Worm (Caenorhabditis elegans) whole organism, late embryonic: Measurements from ENCODE around the gene srw-26.

ENCODE experiments used
- C38D4.7 ChIP-seq: fragments of 200-800 bp; sonication (Bioruptor generic); optimal IDR thresholded peaks from 2 replicates; lab custom pipeline; 2018; ENCODE audit warnings: mild to moderate bottlenecking, missing genetic modification characterization, moderate library complexity, missing compliant biosample characterization
- K02D7.2 ChIP-seq: sonication (generic microtip); optimal IDR thresholded peaks from 2 replicates; lab custom pipeline; 2017; ENCODE audit warnings: mild to moderate bottlenecking, missing genetic modification characterization, missing compliant biosample characterization
- ama-1 ChIP-seq: fragments of 150-350 bp; optimal IDR thresholded peaks from 2 replicates; lab custom pipeline; 2014
- ceh-31 ChIP-seq: sonication (generic microtip); optimal IDR thresholded peaks from 2 replicates; lab custom pipeline; 2016; ENCODE audit warnings: missing genetic modification characterization, missing compliant biosample characterization
- che-1 ChIP-seq: sonication (generic microtip); optimal IDR thresholded peaks from 2 replicates; lab custom pipeline; 2016; ENCODE audit warnings: mild to moderate bottlenecking, missing genetic modification characterization, missing compliant biosample characterization
- dve-1 ChIP-seq: sonication (generic microtip); optimal IDR thresholded peaks from 2 replicates; lab custom pipeline; 2017; ENCODE audit warnings: antibody characterized with exemption, mild to moderate bottlenecking, missing genetic modification characterization, missing compliant biosample characterization
- elt-2 ChIP-seq: sonication (generic microtip); optimal IDR thresholded peaks from 2 replicates; lab custom pipeline; 2016; ENCODE audit warnings: missing genetic modification reagents, missing genetic modification characterization, missing compliant biosample characterization
- nfya-1 ChIP-seq: sonication (generic microtip); optimal IDR thresholded peaks from 2 replicates; lab custom pipeline; 2017; ENCODE audit warnings: missing genetic modification characterization, mild to moderate bottlenecking, missing compliant biosample characterization, antibody characterized with exemption, moderate library complexity
- tbx-2 ChIP-seq: sonication (generic microtip); optimal IDR thresholded peaks from 2 replicates; lab custom pipeline; 2016; ENCODE audit warnings: missing genetic modification characterization, missing compliant biosample characterization

- TF ChIP-seq nfya-1 (tag; lab: Kevin White, UChicago) = no peak
- no peak for TF ChIP-seq ama-1 (lab: Kevin White, UChicago)
- no peak for TF ChIP-seq tbx-2 (tag; lab: Kevin White, UChicago)
- TF ChIP-seq che-1 = no peak
- no peak for TF ChIP-seq C38D4.7 (GFP tag; lab: Kevin White, UChicago)
- TF ChIP-seq ceh-31 (tag; lab: Kevin White, UChicago) = no peak
- no peak for TF ChIP-seq K02D7.2 (tag; lab: Kevin White, UChicago)
- peak; percentile 34 for TF ChIP-seq elt-2
- TF ChIP-seq dve-1 = no peak
These were observed 11.2 kb downstream of the srw-26 start, which contains the start of gene cdr-1 for ce11 chrV:15921102-15921501.
